Fruit fly (Drosophila melanogaster) whole organism, embryonic: ENCODE data around the gene wg.
A peak's percentile ranks its signal among the peaks of the same experiment; 100 is the strongest.

Experiments used
- Abd-B ChIP-seq: fragments of 200-800 bp; sonication (Bioruptor generic); optimal IDR thresholded peaks from 2 replicates; lab custom pipeline; 2018; ENCODE audit warnings: missing biosample characterization, mild to moderate bottlenecking, missing genetic modification characterization, moderate library complexity
- Bdp1 ChIP-seq: fragments of 200-800 bp; sonication (Bioruptor generic); optimal IDR thresholded peaks from 3 replicates; lab custom pipeline; 2016; ENCODE audit warnings: missing biosample characterization, missing genetic modification characterization
- CG1024 ChIP-seq: fragments of 200-800 bp; sonication (Bioruptor generic); IDR thresholded peaks from 2 replicates; pipeline ENCODE4 v1.3.6; 2022; ENCODE audit warnings: missing biosample characterization, missing genetic modification characterization
- CG10267 ChIP-seq: fragments of 200-800 bp; sonication (Bioruptor generic); optimal IDR thresholded peaks from 2 replicates; lab custom pipeline; 2018; ENCODE audit warnings: missing biosample characterization, mild to moderate bottlenecking, missing genetic modification characterization, moderate library complexity
- CG10366 ChIP-seq: fragments of 200-800 bp; sonication (Bioruptor generic); IDR thresholded peaks from 2 replicates; pipeline ENCODE4 v1.3.6; 2022; ENCODE audit warnings: missing biosample characterization, missing genetic modification characterization
- CG14710 ChIP-seq: fragments of 200-800 bp; sonication (Bioruptor generic); optimal IDR thresholded peaks from 3 replicates; lab custom pipeline; 2019; ENCODE audit warnings: missing biosample characterization, mild to moderate bottlenecking, missing genetic modification characterization, moderate library complexity
- CG1832 ChIP-seq: fragments of 200-800 bp; sonication (Bioruptor generic); optimal IDR thresholded peaks from 2 replicates; lab custom pipeline; 2017; ENCODE audit warnings: missing biosample characterization, mild to moderate bottlenecking, missing genetic modification characterization, inconsistent platforms
- CG2678 ChIP-seq: fragments of 200-800 bp; sonication (Bioruptor generic); optimal IDR thresholded peaks from 3 replicates; lab custom pipeline; 2019; ENCODE audit warnings: missing biosample characterization, mild to moderate bottlenecking, missing genetic modification characterization, moderate library complexity
- CG2712 ChIP-seq: fragments of 200-800 bp; optimal IDR thresholded peaks from 3 replicates; lab custom pipeline; 2019; ENCODE audit warnings: missing biosample characterization, mild to moderate bottlenecking, missing genetic modification characterization, moderate library complexity
- CG30431 ChIP-seq: fragments of 200-800 bp; sonication (Bioruptor generic); optimal IDR thresholded peaks from 2 replicates; lab custom pipeline; 2017; ENCODE audit warnings: missing biosample characterization, missing genetic modification characterization
- CG4282 ChIP-seq: fragments of 200-800 bp; sonication (Bioruptor generic); optimal IDR thresholded peaks from 2 replicates; lab custom pipeline; 2016; ENCODE audit warnings: missing biosample characterization, missing genetic modification characterization
- CG4360 ChIP-seq: fragments of 200-800 bp; sonication (Bioruptor generic); IDR thresholded peaks from 2 replicates; pipeline ENCODE4 v1.3.6; 2022; ENCODE audit warnings: missing biosample characterization, missing genetic modification characterization
- CG6272 ChIP-seq: fragments of 200-800 bp; sonication (Bioruptor generic); IDR thresholded peaks from 2 replicates; pipeline ENCODE4 v1.3.6; 2022; ENCODE audit warnings: missing biosample characterization, missing genetic modification characterization
- CG7786 ChIP-seq: fragments of 200-800 bp; sonication (Bioruptor generic); optimal IDR thresholded peaks from 2 replicates; lab custom pipeline; 2016; ENCODE audit warnings: missing biosample characterization, missing genetic modification characterization
- CG7839 ChIP-seq: fragments of 200-800 bp; sonication (Bioruptor generic); optimal IDR thresholded peaks from 3 replicates; lab custom pipeline; 2018; ENCODE audit warnings: missing biosample characterization, mild to moderate bottlenecking, missing genetic modification characterization, moderate library complexity
- Chrac-16 ChIP-seq: fragments of 200-800 bp; sonication (Bioruptor generic); optimal IDR thresholded peaks from 3 replicates; lab custom pipeline; 2016; ENCODE audit warnings: missing biosample characterization, missing genetic modification characterization
- CkIIα-i1 ChIP-seq: fragments of 200-800 bp; sonication (Bioruptor generic); IDR thresholded peaks from 2 replicates; pipeline ENCODE4 v1.3.6; 2022; ENCODE audit warnings: missing biosample characterization, missing genetic modification characterization
- Dek ChIP-seq: fragments of 200-800 bp; sonication (Bioruptor generic); optimal IDR thresholded peaks from 3 replicates; lab custom pipeline; 2019; ENCODE audit warnings: missing biosample characterization, mild to moderate bottlenecking, missing genetic modification characterization, moderate library complexity
- Doc2 ChIP-seq: fragments of 200-800 bp; sonication (Bioruptor generic); IDR thresholded peaks from 2 replicates; pipeline ENCODE4 v1.3.6; 2022; ENCODE audit warnings: missing biosample characterization, missing genetic modification characterization
- Dref ChIP-seq: fragments of 200-800 bp; sonication (Bioruptor generic); IDR thresholded peaks from 2 replicates; pipeline ENCODE4 v1.3.6; 2022; ENCODE audit warnings: missing biosample characterization, missing genetic modification characterization
- Fer1 ChIP-seq: fragments of 200-800 bp; sonication (Bioruptor generic); optimal IDR thresholded peaks from 2 replicates; lab custom pipeline; 2017; ENCODE audit warnings: missing biosample characterization, mild to moderate bottlenecking, missing genetic modification characterization
- GATAe ChIP-seq: fragments of 200-800 bp; sonication (Bioruptor generic); conservative IDR thresholded peaks from 2 replicates; pipeline ENCODE4 v1.3.6; 2022; ENCODE audit warnings: missing biosample characterization, missing genetic modification characterization
- Gsc ChIP-seq: fragments of 200-800 bp; sonication (Bioruptor generic); IDR thresholded peaks from 2 replicates; pipeline ENCODE4 v1.3.6; 2022; ENCODE audit warnings: missing biosample characterization, missing genetic modification characterization
- Hr39 ChIP-seq: fragments of >200 bp; optimal IDR thresholded peaks from 2 replicates; lab custom pipeline; 2017
- Mad ChIP-seq: fragments of 200-800 bp; sonication (Bioruptor generic); optimal IDR thresholded peaks from 2 replicates; lab custom pipeline; 2016; ENCODE audit warnings: missing biosample characterization, missing genetic modification characterization
- Nf-YA ChIP-seq: fragments of 200-800 bp; sonication (Bioruptor generic); IDR thresholded peaks from 2 replicates; pipeline ENCODE4 v1.3.6; 2022; ENCODE audit warnings: missing biosample characterization, missing genetic modification characterization
- Pdp1 ChIP-seq, 2 experiments: fragments of 200-800 bp; sonication (Bioruptor generic); optimal IDR thresholded peaks; 3 replicates each; lab custom pipeline; 2016; ENCODE audit warnings: missing biosample characterization in 2 of 2, missing genetic modification characterization in 2 of 2, mild to moderate bottlenecking in 1 of 2, moderate library complexity in 1 of 2
- Ptx1 ChIP-seq: fragments of 200-800 bp; sonication (Bioruptor generic); IDR thresholded peaks from 2 replicates; pipeline ENCODE4 v1.3.6; 2022; ENCODE audit warnings: missing biosample characterization, missing genetic modification characterization
- Ravus ChIP-seq: fragments of 200-800 bp; sonication (Bioruptor generic); IDR thresholded peaks from 2 replicates; pipeline ENCODE4 v1.3.6; 2022; ENCODE audit warnings: missing biosample characterization, missing genetic modification characterization
- ac ChIP-seq: fragments of 200-800 bp; sonication (Bioruptor generic); optimal IDR thresholded peaks from 3 replicates; lab custom pipeline; 2017; ENCODE audit warnings: missing biosample characterization, mild to moderate bottlenecking, missing genetic modification characterization
- al ChIP-seq: fragments of 200-800 bp; sonication (Bioruptor generic); IDR thresholded peaks from 2 replicates; pipeline ENCODE4 v1.3.6; 2022; ENCODE audit warnings: missing biosample characterization, missing genetic modification characterization
- ara ChIP-seq: fragments of 200-800 bp; sonication (Bioruptor generic); IDR thresholded peaks from 2 replicates; pipeline ENCODE4 v1.3.6; 2022; ENCODE audit warnings: missing biosample characterization, missing genetic modification characterization
- bigmax ChIP-seq: fragments of 200-800 bp; sonication (Bioruptor generic); optimal IDR thresholded peaks from 2 replicates; lab custom pipeline; 2018; ENCODE audit warnings: missing biosample characterization, mild to moderate bottlenecking, missing genetic modification characterization
- bsh ChIP-seq, 2 experiments: fragments of 200-800 bp; sonication (Bioruptor generic); optimal IDR thresholded peaks; 2 replicates each; lab custom pipeline; 2017 to 2018; ENCODE audit warnings: mild to moderate bottlenecking in 2 of 2, missing biosample characterization in 2 of 2, missing genetic modification characterization in 2 of 2, moderate library complexity in 1 of 2
- btn ChIP-seq: fragments of 200-800 bp; sonication (Bioruptor generic); optimal IDR thresholded peaks from 2 replicates; lab custom pipeline; 2016; ENCODE audit warnings: missing biosample characterization, missing genetic modification characterization
- chif ChIP-seq, 2 experiments: fragments of 200-800 bp; sonication (Bioruptor generic); optimal IDR thresholded peaks; 3 replicates each; lab custom pipeline; 2016; ENCODE audit warnings: missing biosample characterization in 2 of 2, missing genetic modification characterization in 2 of 2
- chm ChIP-seq: fragments of 200-800 bp; sonication (Bioruptor generic); IDR thresholded peaks from 2 replicates; pipeline ENCODE4 v1.3.6; 2022; ENCODE audit warnings: missing biosample characterization, missing genetic modification characterization
- eve ChIP-seq, 2 experiments: fragments of >200 bp; optimal IDR thresholded peaks; 2 replicates each; lab custom pipeline; 2017; ENCODE audit warnings: missing biosample characterization in 2 of 2, missing genetic modification characterization in 2 of 2
- fd96Cb ChIP-seq: fragments of 200-800 bp; sonication (Bioruptor generic); optimal IDR thresholded peaks from 2 replicates; lab custom pipeline; 2018; ENCODE audit warnings: missing biosample characterization, mild to moderate bottlenecking, missing genetic modification characterization, moderate library complexity
- gem ChIP-seq: fragments of 200-800 bp; sonication (Bioruptor generic); optimal IDR thresholded peaks from 2 replicates; lab custom pipeline; 2019; ENCODE audit warnings: missing biosample characterization, mild to moderate bottlenecking, missing genetic modification characterization, moderate library complexity
- gsb ChIP-seq: fragments of 200-800 bp; sonication (Bioruptor generic); IDR thresholded peaks from 2 replicates; pipeline ENCODE4 v1.3.6; 2022; ENCODE audit warnings: missing biosample characterization, missing genetic modification characterization
- gsb-n ChIP-seq: fragments of 200-800 bp; sonication (Bioruptor generic); optimal IDR thresholded peaks from 3 replicates; lab custom pipeline; 2018; ENCODE audit warnings: missing biosample characterization, mild to moderate bottlenecking, missing genetic modification characterization
- insv ChIP-seq, 2 experiments: fragments of 200-800 bp; sonication (Bioruptor generic); optimal IDR thresholded peaks; 3 replicates each; lab custom pipeline; 2016 to 2018; ENCODE audit warnings: missing biosample characterization in 2 of 2, missing genetic modification characterization in 2 of 2
- nerfin-1 ChIP-seq: fragments of 200-800 bp; sonication (Bioruptor generic); optimal IDR thresholded peaks from 3 replicates; lab custom pipeline; 2019; ENCODE audit warnings: missing biosample characterization, mild to moderate bottlenecking, missing genetic modification characterization, moderate library complexity
- otp ChIP-seq: fragments of 200-800 bp; sonication (Bioruptor generic); IDR thresholded peaks from 3 replicates; pipeline ENCODE4, ENCODE4 v1.3.6; 2022; ENCODE audit warnings: missing biosample characterization, missing genetic modification characterization
- pb ChIP-seq: fragments of 200-800 bp; sonication (Bioruptor generic); optimal IDR thresholded peaks from 3 replicates; lab custom pipeline; 2016; ENCODE audit warnings: missing biosample characterization, missing genetic modification characterization
- prd ChIP-seq, 3 experiments: fragments of >200 bp in 2 of 3; fragments of 200-800 bp in 1 of 3; sonication (Bioruptor generic) in 1 of 3; optimal IDR thresholded peaks in 2 of 3; IDR thresholded peaks in 1 of 3; 2 replicates in 2 of 3; 3 replicates in 1 of 3; pipeline versions ENCODE4 v1.3.6 to Lab custom; 2017 to 2022; ENCODE audit warnings: missing biosample characterization in 1 of 3, missing genetic modification characterization in 1 of 3
- pum ChIP-seq: fragments of 200-800 bp; sonication (Bioruptor generic); optimal IDR thresholded peaks from 2 replicates; lab custom pipeline; 2016; ENCODE audit warnings: missing biosample characterization, missing genetic modification characterization
- slbo ChIP-seq: fragments of 200-800 bp; sonication (Bioruptor generic); IDR thresholded peaks from 2 replicates; pipeline ENCODE4 v1.3.6; 2022; ENCODE audit warnings: missing biosample characterization, missing genetic modification characterization
- sr ChIP-seq: fragments of 200-800 bp; sonication (Bioruptor generic); IDR thresholded peaks from 3 replicates; pipeline ENCODE4 v1.3.6; 2022; ENCODE audit warnings: missing biosample characterization, missing genetic modification characterization
- sug ChIP-seq: fragments of 200-800 bp; optimal IDR thresholded peaks from 2 replicates; lab custom pipeline; 2019; ENCODE audit warnings: missing biosample characterization, mild to moderate bottlenecking, missing genetic modification characterization, moderate library complexity

The wg gene

dm6 chr2L:7298744-7299366 is 8.1 kb upstream of the wg start (continued):
- TF ChIP-seq sr (GFP tag; lab: Robert Waterston, UW) (no peak), Dref (no peak), Bdp1 (GFP tag; lab: Kevin White, UChicago) (no peak), al (GFP tag; lab: Robert Waterston, UW) (no peak), CG10366 (GFP tag; lab: Robert Waterston, UW) (peak; percentile 38), CG2712 (peak; percentile 57), Nf-YA (GFP tag; lab: Robert Waterston, UW) (no peak), Chrac-16 (GFP tag; lab: Kevin White, UChicago) (no peak), CG1832 (GFP tag; lab: Kevin White, UChicago) (no peak), fd96Cb (peak; percentile 7), CG7786 (peak; percentile 46), CG7839 (tag; lab: Kevin White, UChicago) (peak; percentile 8), CkIIα-i1 (no peak), btn (no peak), gsb (no peak), sug (tag; lab: Kevin White, UChicago) (no peak), insv (GFP tag; optimal IDR thresholded peaks at IDR 0.05; lab: Kevin White, UChicago) (no peak), chif (GFP tag; optimal IDR thresholded peaks at IDR 0.05; lab: Kevin White, UChicago) (peak in 1 of 2 experiments; percentile 6), ara (GFP tag; lab: Robert Waterston, UW) (0 out of 2 replicates have a peak, but pooled peaks have one; percentile 42), Pdp1 (GFP tag; optimal IDR thresholded peaks at IDR 0.05; lab: Kevin White, UChicago) (peak; percentile 15 to 64), otp (peak; percentile 43; the same call in 1 of the 3 replicates), CG2678 (no peak), CG6272 (GFP tag; lab: Robert Waterston, UW) (no peak), Hr39 (lab: Kevin White, UChicago) (no peak), gem (tag; lab: Kevin White, UChicago) (peak; percentile 43), Ravus (GFP tag; lab: Robert Waterston, UW) (no peak), Mad (GFP tag; lab: Kevin White, UChicago) (no peak), Abd-B (GFP tag; lab: Kevin White, UChicago) (no peak), bsh (GFP tag; optimal IDR thresholded peaks at IDR 0.05; lab: Kevin White, UChicago) (peak in 1 of 2 experiments; percentile 56), pum (GFP tag; lab: Kevin White, UChicago) (peak; percentile 17), CG4282 (GFP tag; lab: Kevin White, UChicago) (no peak), bigmax (GFP tag; lab: Kevin White, UChicago) (no peak), CG4360 (GFP tag; lab: Robert Waterston, UW) (no peak), CG14710 (tag; lab: Kevin White, UChicago) (peak; percentile 15), ac (GFP tag; lab: Kevin White, UChicago) (peak; percentile 34), pb (GFP tag; lab: Kevin White, UChicago) (no peak), GATAe (no peak), prd (optimal IDR thresholded peaks at IDR 0.05; lab: Kevin White, UChicago) (no peak), prd (GFP tag; IDR thresholded peaks at IDR 0.05; lab: Robert Waterston, UW) (peak; percentile 66; the same call in 2 of the 3 replicates), Fer1 (GFP tag; lab: Kevin White, UChicago) (no peak), CG30431 (GFP tag; lab: Kevin White, UChicago) (peak; percentile 39), slbo (GFP tag; lab: Robert Waterston, UW) (peak; percentile 21; the same call in 1 of the 2 replicates), chm (GFP tag; lab: Robert Waterston, UW) (peak; percentile 42; the same call in 1 of the 2 replicates), CG1024 (GFP tag; lab: Robert Waterston, UW) (no peak), Gsc (GFP tag; lab: Robert Waterston, UW) (no peak), Doc2 (GFP tag; lab: Robert Waterston, UW) (no peak), nerfin-1 (tag; lab: Kevin White, UChicago) (no peak), Dek (tag; lab: Kevin White, UChicago) (no peak), Ptx1 (0 out of 2 replicates have a peak, but pooled peaks have one; percentile 15), eve (GFP tag; optimal IDR thresholded peaks at IDR 0.05; lab: Kevin White, UChicago) (no peak), gsb-n (peak; percentile 65), CG10267 (tag; lab: Kevin White, UChicago) (peak; percentile 16)
